Worm (Caenorhabditis elegans) whole organism, early embryonic: ENCODE data around the gene clec-228.
"Not testable (repeated sequence)": the region's sequence is repeated elsewhere in the genome, so short reads cannot be mapped to it uniquely, and the experiment has no call there.

Source experiments
- B0310.2 ChIP-seq: sonication (generic microtip); optimal IDR thresholded peaks from 2 replicates; lab custom pipeline; 2016; ENCODE audit warnings: mild to moderate bottlenecking, missing genetic modification characterization, missing compliant biosample characterization
- F13C5.2 ChIP-seq: sonication (generic microtip); optimal IDR thresholded peaks from 2 replicates; lab custom pipeline; 2017; ENCODE audit warnings: mild to moderate bottlenecking, missing genetic modification characterization, inconsistent platforms, missing compliant biosample characterization
- aly-1 ChIP-seq: sonication (generic microtip); optimal IDR thresholded peaks from 2 replicates; lab custom pipeline; 2016; ENCODE audit warnings: missing genetic modification characterization, missing compliant biosample characterization
- ama-1 ChIP-seq: fragments of 150-350 bp; optimal IDR thresholded peaks from 2 replicates; lab custom pipeline; 2014
- ceh-13 ChIP-seq: fragments of 200-800 bp; sonication (Bioruptor generic); optimal IDR thresholded peaks from 2 replicates; lab custom pipeline; 2018; ENCODE audit warnings: mild to moderate bottlenecking, missing genetic modification characterization, missing compliant biosample characterization
- ceh-36 ChIP-seq: sonication (generic microtip); optimal IDR thresholded peaks from 2 replicates; lab custom pipeline; 2016; ENCODE audit warnings: missing genetic modification characterization, inconsistent platforms, missing compliant biosample characterization
- ets-7 ChIP-seq: sonication (generic microtip); optimal IDR thresholded peaks from 2 replicates; lab custom pipeline; 2016; ENCODE audit warnings: missing genotype, missing genetic modification characterization, missing compliant biosample characterization
- flt-1 ChIP-seq: fragments of 200-800 bp; sonication (Bioruptor generic); IDR thresholded peaks from 2 replicates; pipeline ENCODE4 v1.3.6; 2022; ENCODE audit warnings: missing genetic modification characterization, missing compliant biosample characterization
- hmbx-1 ChIP-seq: sonication (generic microtip); optimal IDR thresholded peaks from 2 replicates; lab custom pipeline; 2016; ENCODE audit warnings: mild to moderate bottlenecking, missing genetic modification characterization, missing compliant biosample characterization
- hmg-4 ChIP-seq: fragments of 200-800 bp; sonication (Bioruptor generic); optimal IDR thresholded peaks from 2 replicates; lab custom pipeline; 2018; ENCODE audit warnings: mild to moderate bottlenecking, missing genetic modification characterization, missing compliant biosample characterization
- hnd-1 ChIP-seq: sonication (generic microtip); optimal IDR thresholded peaks from 2 replicates; lab custom pipeline; 2016; ENCODE audit warnings: missing genetic modification characterization, missing compliant biosample characterization
- pes-1 ChIP-seq: fragments of 200-800 bp; sonication (Bioruptor generic); IDR thresholded peaks from 2 replicates; pipeline ENCODE4 v1.3.6; 2022; ENCODE audit warnings: missing genetic modification reagents, missing genetic modification characterization, missing compliant biosample characterization
- scrt-1 ChIP-seq: fragments of 200-800 bp; sonication (Bioruptor generic); IDR thresholded peaks from 2 replicates; pipeline ENCODE4 v1.3.6; 2022; ENCODE audit warnings: missing genetic modification characterization, missing compliant biosample characterization
- sea-1 ChIP-seq: fragments of 200-800 bp; sonication (Bioruptor generic); conservative IDR thresholded peaks from 2 replicates; pipeline ENCODE4 v1.3.6; 2022; ENCODE audit warnings: missing genetic modification characterization, missing compliant biosample characterization
- tbx-11 ChIP-seq: fragments of 200-800 bp; sonication (Bioruptor generic); IDR thresholded peaks from 2 replicates; pipeline ENCODE4 v1.3.6; 2022; ENCODE audit warnings: missing genetic modification characterization, missing compliant biosample characterization
- tbx-37 ChIP-seq: fragments of 200-800 bp; sonication (Bioruptor generic); conservative IDR thresholded peaks from 2 replicates; pipeline ENCODE4 v1.3.6; 2022; ENCODE audit warnings: missing genetic modification reagents, missing genetic modification characterization, missing compliant biosample characterization
- tra-4 ChIP-seq: sonication (generic microtip); optimal IDR thresholded peaks from 2 replicates; lab custom pipeline; 2017; ENCODE audit warnings: missing genetic modification characterization, missing compliant biosample characterization

clec-228 gene

DNA sequence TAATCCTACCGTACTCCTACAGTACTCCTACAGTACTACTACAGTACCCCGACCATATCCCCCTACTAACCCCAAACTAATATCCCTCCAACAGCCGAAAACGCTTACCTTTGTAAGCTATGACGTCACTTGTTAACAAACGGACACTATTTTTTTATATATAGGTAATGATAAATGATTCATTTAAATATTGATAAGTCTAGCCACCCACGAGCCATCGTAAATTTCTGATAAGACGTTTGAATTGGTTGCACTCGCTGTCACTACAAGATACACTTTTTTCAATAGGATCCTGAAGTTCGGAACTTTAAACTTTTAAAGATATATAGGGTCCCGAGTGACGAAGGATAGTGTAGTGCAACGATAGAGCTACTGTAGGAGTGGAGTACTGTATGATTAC, 16.6 kb downstream of the clec-228 start, which contains the start of gene nhr-247:
Gene nhr-247 (plus strand): TSS at position 330 of the 400 bp plus-strand sequence.
- not testable (repeated sequence) for TF ChIP-seq pes-1 (GFP tag; lab: Robert Waterston, UW); ets-7 (tag; lab: Kevin White, UChicago); tra-4

DNA sequence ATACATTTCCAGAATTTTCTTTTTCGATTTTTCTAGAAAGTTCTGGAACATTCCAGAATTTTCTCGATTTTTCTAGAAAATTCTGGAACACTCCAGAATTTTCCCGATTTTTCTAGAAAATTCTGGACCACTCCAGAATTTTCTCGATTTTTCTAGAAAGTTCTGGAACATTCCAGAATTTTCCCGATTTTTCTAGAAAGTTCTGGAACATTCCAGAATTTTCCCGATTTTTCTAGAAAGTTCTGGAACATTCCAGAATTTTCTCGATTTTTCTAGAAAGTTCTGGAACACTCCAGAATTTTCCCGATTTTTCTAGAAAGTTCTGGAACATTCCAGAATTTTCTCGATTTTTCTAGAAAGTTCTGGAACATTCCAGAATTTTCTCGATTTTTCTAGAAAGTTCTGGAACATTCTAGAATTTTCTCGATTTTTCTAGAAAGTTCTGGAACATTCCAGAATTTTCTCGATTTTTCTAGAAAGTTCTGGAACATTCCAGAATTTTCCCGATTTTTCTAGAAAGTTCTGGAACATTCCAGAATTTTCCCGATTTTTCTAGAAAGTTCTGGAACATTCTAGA, 18.4 kb downstream of the clec-228 start:
- peak; percentile 51; the same call in 1 of the 2 replicates for TF ChIP-seq flt-1
- peak; percentile 64 for TF ChIP-seq pes-1 (GFP tag; lab: Robert Waterston, UW)

DNA sequence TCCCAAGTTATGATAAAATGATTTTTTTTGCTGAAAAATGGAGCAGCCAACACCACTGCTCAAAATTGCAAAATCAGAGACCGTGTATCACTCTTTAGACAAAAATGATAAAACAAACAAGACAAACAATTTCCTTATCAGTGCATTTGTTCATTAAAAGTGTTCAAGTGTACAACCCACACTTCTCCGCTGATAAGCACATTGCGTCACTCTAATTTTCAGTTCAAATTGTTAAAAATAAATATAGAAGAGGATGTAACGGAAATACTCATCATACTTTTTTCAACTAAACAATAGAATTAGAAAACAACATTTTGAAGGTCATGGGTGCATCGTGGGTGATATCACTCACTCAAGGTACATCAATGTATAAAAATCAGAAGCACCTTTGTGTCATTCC, 20.6 kb downstream of the clec-228 start, which contains the start of gene nhr-291:
Gene nhr-291 (plus strand): TSS at position 324 of the 400 bp plus-strand sequence.
- TF ChIP-seq hnd-1 (tag; lab: Kevin White, UChicago) (no peak), B0310.2 (tag; lab: Kevin White, UChicago) (no peak), hmbx-1 (tag; lab: Kevin White, UChicago) (no peak), ama-1 (lab: Kevin White, UChicago) (no peak), tbx-37 (GFP tag; lab: Robert Waterston, UW) (no peak), ceh-36 (tag; lab: Kevin White, UChicago) (no peak)

DNA sequence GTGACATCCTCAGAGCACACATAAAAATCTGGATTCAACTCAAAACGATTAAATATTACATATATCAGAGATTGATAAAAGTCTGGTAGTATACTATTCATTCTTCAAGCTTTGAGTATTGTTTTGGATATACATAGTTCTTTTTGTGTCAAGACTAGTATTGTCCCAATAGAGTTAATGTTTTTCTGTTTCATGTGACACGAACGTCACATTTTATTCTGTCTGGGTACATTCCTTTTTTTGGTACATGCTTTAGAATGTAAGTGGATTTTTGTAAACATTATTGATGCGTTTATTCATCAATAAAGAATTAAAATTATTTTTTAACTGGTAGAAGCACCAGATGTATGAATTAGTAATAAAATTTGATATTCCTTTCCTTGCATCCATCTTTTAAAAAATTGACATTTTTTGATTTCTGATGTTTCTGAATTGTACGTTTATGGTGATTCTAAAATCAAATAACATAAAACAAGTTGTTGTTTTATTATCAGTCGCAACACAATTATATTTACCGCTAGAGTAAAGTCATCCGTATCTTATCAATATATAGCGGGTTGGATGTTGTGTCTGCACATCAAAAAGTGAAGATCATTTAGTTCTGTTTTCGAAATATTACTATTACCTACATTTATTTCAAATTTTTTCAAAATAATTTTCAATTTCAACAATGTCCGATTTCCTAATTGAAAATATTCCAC, 23.3 kb downstream of the clec-228 start, which contains the start of the genes srt-22 and nhr-246:
Gene srt-22 (minus strand): TSS at position 101 of the 701 bp plus-strand sequence.
Gene nhr-246 (plus strand): TSS at position 651 of the 701 bp plus-strand sequence.
- TF ChIP-seq B0310.2 (tag; lab: Kevin White, UChicago) = no peak
- no peak for TF ChIP-seq pes-1 (GFP tag; lab: Robert Waterston, UW)
- no peak for TF ChIP-seq ceh-36 (tag; lab: Kevin White, UChicago)
- no peak for TF ChIP-seq flt-1
- no peak for TF ChIP-seq hnd-1 (tag; lab: Kevin White, UChicago)
- TF ChIP-seq ama-1 (lab: Kevin White, UChicago) = no peak
- TF ChIP-seq aly-1 (tag; lab: Kevin White, UChicago) = no peak
- TF ChIP-seq tra-4 = no peak
- TF ChIP-seq tbx-11 (GFP tag; lab: Robert Waterston, UW) = no peak
- no peak for TF ChIP-seq hmg-4
- no peak for TF ChIP-seq tbx-37 (GFP tag; lab: Robert Waterston, UW)
- TF ChIP-seq hmbx-1 (tag; lab: Kevin White, UChicago) = no peak
- TF ChIP-seq scrt-1 = no peak
- no peak for TF ChIP-seq ceh-13 (GFP tag; lab: Kevin White, UChicago)
- no peak for TF ChIP-seq ets-7 (tag; lab: Kevin White, UChicago)
- no peak for TF ChIP-seq sea-1 (GFP tag; lab: Robert Waterston, UW)
- no peak for TF ChIP-seq F13C5.2

DNA sequence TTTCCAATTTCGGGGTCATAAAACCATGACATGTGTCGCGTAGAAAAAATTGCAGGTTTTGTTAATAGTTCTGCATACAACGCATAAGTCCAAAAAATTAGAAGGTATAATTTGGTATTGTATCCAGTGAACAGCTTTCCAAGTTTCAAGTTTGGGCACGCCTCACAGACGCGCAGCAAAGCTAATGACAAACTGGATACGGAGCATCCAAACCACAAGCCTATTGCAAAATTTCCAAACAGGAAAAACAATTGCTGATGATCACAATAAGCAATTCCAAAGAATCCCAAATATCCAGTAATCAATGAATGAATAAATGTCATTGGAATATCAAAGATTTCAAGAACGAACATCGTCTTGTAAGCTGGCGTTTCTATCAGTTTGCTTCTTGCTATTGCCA, 25.7 kb downstream of the clec-228 start:
- TF ChIP-seq B0310.2 (tag; lab: Kevin White, UChicago) = no peak
- no peak for TF ChIP-seq pes-1 (GFP tag; lab: Robert Waterston, UW)
- no peak for TF ChIP-seq F13C5.2
- TF ChIP-seq ets-7 (tag; lab: Kevin White, UChicago) = no peak
- TF ChIP-seq flt-1 = no peak
- no peak for TF ChIP-seq hnd-1 (tag; lab: Kevin White, UChicago)
- no peak for TF ChIP-seq ama-1 (lab: Kevin White, UChicago)
- no peak for TF ChIP-seq tbx-37 (GFP tag; lab: Robert Waterston, UW)
- no peak for TF ChIP-seq aly-1 (tag; lab: Kevin White, UChicago)
- no peak for TF ChIP-seq tra-4

DNA sequence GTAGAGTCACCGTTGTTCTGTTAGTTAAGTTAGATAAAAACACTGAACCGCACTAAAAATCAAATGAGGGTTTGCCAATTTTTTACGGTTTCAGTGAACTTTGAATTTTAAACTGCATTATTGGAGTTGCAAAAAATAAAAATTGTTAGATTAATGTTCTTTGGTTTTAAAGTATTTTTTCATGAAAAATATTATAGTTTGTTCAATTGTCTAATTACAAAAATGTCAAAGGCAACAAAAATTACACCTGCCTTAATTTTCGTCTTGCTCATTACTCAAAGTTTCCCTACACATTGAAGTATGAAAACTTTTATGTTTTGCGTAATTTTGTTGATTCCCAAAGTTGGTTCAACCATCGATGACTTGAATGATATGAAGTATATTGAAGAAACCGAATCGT, 28.5 kb downstream of the clec-228 start, which contains the start of gene irld-62:
Gene irld-62 (plus strand): TSS at position 301 of the 400 bp plus-strand sequence.
- TF ChIP-seq tbx-37 (GFP tag; lab: Robert Waterston, UW) = no peak
- TF ChIP-seq tbx-11 (GFP tag; lab: Robert Waterston, UW) = no peak
- no peak for TF ChIP-seq ceh-36 (tag; lab: Kevin White, UChicago)
- TF ChIP-seq tra-4 = no peak
- TF ChIP-seq flt-1 = no peak
- no peak for TF ChIP-seq hmg-4
- TF ChIP-seq aly-1 (tag; lab: Kevin White, UChicago) = no peak

DNA sequence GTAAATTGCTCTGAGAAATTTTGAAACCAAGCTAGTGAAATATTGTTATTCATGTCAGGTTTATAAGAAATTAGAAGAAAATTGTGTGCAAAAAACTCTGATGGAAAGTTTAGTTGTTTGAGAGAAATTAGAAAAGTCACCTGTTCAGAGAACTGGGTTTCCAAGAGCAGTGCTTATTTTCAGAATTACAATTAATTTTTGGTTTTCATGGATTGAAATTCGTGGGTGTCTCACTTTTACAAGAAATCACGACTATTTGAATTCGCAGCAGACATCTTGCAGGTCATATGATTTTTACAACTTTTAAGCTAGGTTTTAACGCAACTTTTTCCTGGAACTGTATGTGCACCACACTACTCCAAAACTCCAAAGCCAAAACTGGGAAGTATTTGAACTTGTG, 30.3 kb downstream of the clec-228 start, which contains the start of gene srz-10:
Gene srz-10 (minus strand): TSS at position 88 of the 400 bp plus-strand sequence.
- no peak for TF ChIP-seq hmg-4

DNA sequence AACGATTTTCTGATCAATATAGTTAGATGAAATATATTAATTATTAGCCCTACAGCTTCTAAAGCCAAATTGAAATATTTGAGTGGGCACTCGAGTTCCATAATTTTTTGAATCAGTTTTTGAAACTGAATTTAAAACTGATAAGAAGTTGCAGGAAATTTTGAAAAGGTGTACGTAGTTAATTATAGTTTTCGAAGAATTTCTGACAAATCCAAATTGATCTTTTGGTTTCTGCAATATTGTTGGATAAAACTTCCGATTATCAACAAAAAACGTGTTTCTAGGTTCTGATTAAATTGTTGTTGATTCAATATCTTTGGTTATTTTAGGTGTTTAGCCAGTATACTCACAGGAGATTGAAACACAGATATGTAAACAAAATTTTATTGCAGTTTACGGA, 32.5 kb downstream of the clec-228 start, which contains the start of gene T26H8.4:
Gene T26H8.4 (minus strand): TSS at position 101 of the 400 bp plus-strand sequence.
- TF ChIP-seq aly-1 (tag; lab: Kevin White, UChicago) = no peak
- no peak for TF ChIP-seq tbx-11 (GFP tag; lab: Robert Waterston, UW)
- no peak for TF ChIP-seq ceh-13 (GFP tag; lab: Kevin White, UChicago)
- TF ChIP-seq F13C5.2 = no peak
- TF ChIP-seq pes-1 (GFP tag; lab: Robert Waterston, UW) = no peak
- no peak for TF ChIP-seq hnd-1 (tag; lab: Kevin White, UChicago)
- no peak for TF ChIP-seq ets-7 (tag; lab: Kevin White, UChicago)
- no peak for TF ChIP-seq sea-1 (GFP tag; lab: Robert Waterston, UW)
- no peak for TF ChIP-seq hmbx-1 (tag; lab: Kevin White, UChicago)
